Fruit fly (Drosophila melanogaster) whole organism, embryonic: ENCODE results near the gene Miga.

Experiments used
- Ada2b ChIP-seq: fragments of 200-800 bp; sonication (Bioruptor generic); IDR thresholded peaks from 2 replicates; pipeline ENCODE4 v1.3.6; 2022; ENCODE audit warnings: missing biosample characterization, missing genetic modification characterization
- Adf1 ChIP-seq: fragments of 200-800 bp; sonication (Bioruptor generic); IDR thresholded peaks from 2 replicates; pipeline ENCODE4 v1.3.6; 2022; ENCODE audit warnings: missing biosample characterization, missing genetic modification characterization
- Atf3 ChIP-seq: fragments of 200-800 bp; sonication (Bioruptor generic); optimal IDR thresholded peaks from 3 replicates; lab custom pipeline; 2016; ENCODE audit warnings: missing biosample characterization, missing genetic modification characterization
- B-H1 ChIP-seq: fragments of 200-800 bp; sonication (Bioruptor generic); IDR thresholded peaks from 3 replicates; pipeline ENCODE4 v1.3.6; 2022; ENCODE audit warnings: missing biosample characterization, missing genetic modification characterization
- B-H2 ChIP-seq: fragments of 200-800 bp; sonication (Bioruptor generic); optimal IDR thresholded peaks from 2 replicates; lab custom pipeline; 2018; ENCODE audit warnings: missing biosample characterization, mild to moderate bottlenecking, missing genetic modification characterization
- CG11456 ChIP-seq: fragments of 200-800 bp; sonication (Bioruptor generic); IDR thresholded peaks from 3 replicates; pipeline ENCODE4 v1.3.6; 2022; ENCODE audit warnings: missing biosample characterization, missing genetic modification characterization
- CG12299 ChIP-seq: fragments of 200-800 bp; sonication (Bioruptor generic); optimal IDR thresholded peaks from 2 replicates; lab custom pipeline; 2018; ENCODE audit warnings: missing biosample characterization, mild to moderate bottlenecking, missing genetic modification characterization
- CG13287 ChIP-seq: fragments of 200-800 bp; sonication (Bioruptor generic); IDR thresholded peaks from 2 replicates; pipeline ENCODE4 v1.3.6; 2022; ENCODE audit warnings: missing biosample characterization, missing genetic modification characterization; ENCODE audit not compliant: partially characterized antibody
- CG14860 ChIP-seq: fragments of 200-800 bp; sonication (Bioruptor generic); IDR thresholded peaks from 3 replicates; pipeline ENCODE4 v1.3.6; 2022; ENCODE audit warnings: missing biosample characterization, missing genetic modification characterization; ENCODE audit not compliant: partially characterized antibody
- CG17361 ChIP-seq: fragments of 200-800 bp; sonication (Bioruptor generic); IDR thresholded peaks from 3 replicates; pipeline ENCODE4 v1.3.6; 2022; ENCODE audit warnings: missing biosample characterization, missing genetic modification characterization
- CG18011 ChIP-seq: fragments of 200-800 bp; sonication (Bioruptor generic); optimal IDR thresholded peaks from 2 replicates; lab custom pipeline; 2017; ENCODE audit warnings: missing biosample characterization, missing genetic modification characterization, mild to moderate bottlenecking, moderate library complexity, missing genotype
- CG18599 ChIP-seq: fragments of 200-800 bp; sonication (Bioruptor generic); optimal IDR thresholded peaks from 3 replicates; lab custom pipeline; 2017; ENCODE audit warnings: missing biosample characterization, missing genetic modification characterization, mild to moderate bottlenecking, moderate library complexity, missing genetic modification reagents
- CG2116 ChIP-seq: fragments of 200-800 bp; sonication (Bioruptor generic); optimal IDR thresholded peaks from 3 replicates; lab custom pipeline; 2018; ENCODE audit warnings: missing biosample characterization, mild to moderate bottlenecking, missing genetic modification characterization
- CG3726 ChIP-seq: fragments of 200-800 bp; sonication (Bioruptor generic); IDR thresholded peaks from 3 replicates; pipeline ENCODE4, ENCODE4 v1.3.6; 2022; ENCODE audit warnings: missing biosample characterization, missing genetic modification characterization
- CG6791 ChIP-seq: fragments of 200-800 bp; sonication (Bioruptor generic); IDR thresholded peaks from 3 replicates; pipeline ENCODE4 v1.3.6; 2022; ENCODE audit warnings: missing biosample characterization, missing genetic modification characterization; ENCODE audit not compliant: partially characterized antibody
- CG7372 ChIP-seq: fragments of 200-800 bp; sonication (Bioruptor generic); IDR thresholded peaks from 2 replicates; pipeline ENCODE4 v1.3.6; 2022; ENCODE audit warnings: missing biosample characterization, missing genetic modification characterization
- CG8765 ChIP-seq: fragments of 200-800 bp; sonication (Bioruptor generic); IDR thresholded peaks from 2 replicates; pipeline ENCODE4 v1.3.6; 2022; ENCODE audit warnings: missing biosample characterization, missing genetic modification characterization
- CG9437 ChIP-seq: fragments of 200-800 bp; sonication (Bioruptor generic); optimal IDR thresholded peaks from 2 replicates; lab custom pipeline; 2018; ENCODE audit warnings: missing biosample characterization, mild to moderate bottlenecking, missing genetic modification characterization
- CG9932 ChIP-seq: fragments of 200-800 bp; sonication (Bioruptor generic); IDR thresholded peaks from 2 replicates; pipeline ENCODE4 v1.3.6; 2022; ENCODE audit warnings: missing biosample characterization, missing genetic modification characterization
- CHES-1-like ChIP-seq: fragments of 200-800 bp; sonication (Bioruptor generic); optimal IDR thresholded peaks from 2 replicates; lab custom pipeline; 2016; ENCODE audit warnings: missing biosample characterization, missing genetic modification characterization
- CTCF ChIP-seq: fragments of 200-800 bp; sonication (Bioruptor generic); optimal IDR thresholded peaks from 2 replicates; lab custom pipeline; 2017; ENCODE audit warnings: missing biosample characterization, mild to moderate bottlenecking, missing genetic modification characterization, moderate library complexity
- D ChIP-seq, 2 experiments: fragments of 200-800 bp in 1 of 2; fragments of >200 bp in 1 of 2; sonication (Bioruptor generic) in 1 of 2; optimal IDR thresholded peaks; 2 replicates in 1 of 2; 3 replicates in 1 of 2; lab custom pipeline; 2017; ENCODE audit warnings: mild to moderate bottlenecking in 1 of 2, missing biosample characterization in 1 of 2, missing genetic modification characterization in 1 of 2, missing genetic modification reagents in 1 of 2
- D19B ChIP-seq: fragments of 200-800 bp; sonication (Bioruptor generic); optimal IDR thresholded peaks from 2 replicates; lab custom pipeline; 2017; ENCODE audit warnings: missing biosample characterization, mild to moderate bottlenecking, missing genetic modification characterization
- E2f2 ChIP-seq: fragments of 200-800 bp; sonication (Bioruptor generic); IDR thresholded peaks from 2 replicates; pipeline ENCODE4 v1.3.6; 2022; ENCODE audit warnings: missing biosample characterization, missing genetic modification characterization
- Elba2 ChIP-seq: fragments of 200-800 bp; sonication (Bioruptor generic); optimal IDR thresholded peaks from 3 replicates; lab custom pipeline; 2016; ENCODE audit warnings: missing biosample characterization, missing genetic modification characterization
- GATAe ChIP-seq: fragments of 200-800 bp; sonication (Bioruptor generic); conservative IDR thresholded peaks from 2 replicates; pipeline ENCODE4 v1.3.6; 2022; ENCODE audit warnings: missing biosample characterization, missing genetic modification characterization
- Gug ChIP-seq: fragments of 200-800 bp; sonication (Bioruptor generic); IDR thresholded peaks from 4 replicates; pipeline ENCODE4 v1.3.6; 2022; ENCODE audit warnings: missing biosample characterization, missing genetic modification characterization
- HLH54F ChIP-seq: fragments of 200-800 bp; sonication (Bioruptor generic); optimal IDR thresholded peaks from 3 replicates; lab custom pipeline; 2016; ENCODE audit warnings: missing biosample characterization, missing genetic modification characterization
- Hsf ChIP-seq: fragments of 200-800 bp; sonication (Bioruptor generic); optimal IDR thresholded peaks from 3 replicates; lab custom pipeline; 2016; ENCODE audit warnings: missing biosample characterization, missing genetic modification characterization
- Jarid2 ChIP-seq: fragments of 200-800 bp; sonication (Bioruptor generic); optimal IDR thresholded peaks from 3 replicates; lab custom pipeline; 2017; ENCODE audit warnings: mild to moderate bottlenecking, missing biosample characterization, missing genetic modification reagents, missing genetic modification characterization
- MESR4 ChIP-seq: fragments of 200-800 bp; sonication (Bioruptor generic); optimal IDR thresholded peaks from 2 replicates; lab custom pipeline; 2018; ENCODE audit warnings: missing biosample characterization, mild to moderate bottlenecking, missing genetic modification characterization, moderate library complexity
- MTF-1 ChIP-seq: fragments of 200-800 bp; sonication (Bioruptor generic); optimal IDR thresholded peaks from 2 replicates; lab custom pipeline; 2018; ENCODE audit warnings: missing biosample characterization, mild to moderate bottlenecking, missing genetic modification characterization, borderline replicate concordance
- Mrtf ChIP-seq: fragments of 200-800 bp; sonication (Bioruptor generic); IDR thresholded peaks from 3 replicates; pipeline ENCODE4 v1.3.6; 2022; ENCODE audit warnings: missing biosample characterization, missing genetic modification characterization
- Nf-YB ChIP-seq: fragments of 200-800 bp; sonication (Bioruptor generic); optimal IDR thresholded peaks from 3 replicates; lab custom pipeline; 2019; ENCODE audit warnings: missing biosample characterization, mild to moderate bottlenecking, missing genetic modification characterization, moderate library complexity
- Pdp1 ChIP-seq, 2 experiments: fragments of 200-800 bp; sonication (Bioruptor generic); optimal IDR thresholded peaks; 3 replicates each; lab custom pipeline; 2016; ENCODE audit warnings: missing biosample characterization in 2 of 2, missing genetic modification characterization in 2 of 2, mild to moderate bottlenecking in 1 of 2, moderate library complexity in 1 of 2
- Sin3A ChIP-seq: fragments of >200 bp; optimal IDR thresholded peaks from 2 replicates; lab custom pipeline; 2018
- bab2 ChIP-seq: fragments of 200-800 bp; sonication (Bioruptor generic); optimal IDR thresholded peaks from 2 replicates; lab custom pipeline; 2016; ENCODE audit warnings: missing biosample characterization, missing genetic modification characterization
- bowl ChIP-seq: fragments of 200-800 bp; sonication (Bioruptor generic); IDR thresholded peaks from 2 replicates; pipeline ENCODE4 v1.3.6; 2022; ENCODE audit warnings: missing biosample characterization, missing genetic modification characterization
- chif ChIP-seq, 2 experiments: fragments of 200-800 bp; sonication (Bioruptor generic); optimal IDR thresholded peaks; 3 replicates each; lab custom pipeline; 2016; ENCODE audit warnings: missing biosample characterization in 2 of 2, missing genetic modification characterization in 2 of 2
- chm ChIP-seq: fragments of 200-800 bp; sonication (Bioruptor generic); IDR thresholded peaks from 2 replicates; pipeline ENCODE4 v1.3.6; 2022; ENCODE audit warnings: missing biosample characterization, missing genetic modification characterization
- h ChIP-seq: fragments of >200 bp; optimal IDR thresholded peaks from 2 replicates; lab custom pipeline; 2017
- lab ChIP-seq: fragments of 200-800 bp; sonication (Bioruptor generic); optimal IDR thresholded peaks from 3 replicates; lab custom pipeline; 2017; ENCODE audit warnings: missing biosample characterization, missing genetic modification characterization, mild to moderate bottlenecking, moderate library complexity, missing genetic modification reagents
- pfk ChIP-seq: fragments of 200-800 bp; sonication (Bioruptor generic); optimal IDR thresholded peaks from 2 replicates; lab custom pipeline; 2018; ENCODE audit warnings: missing biosample characterization, mild to moderate bottlenecking, missing genetic modification characterization, moderate library complexity
- pita ChIP-seq: fragments of 200-800 bp; sonication (Bioruptor generic); optimal IDR thresholded peaks from 2 replicates; lab custom pipeline; 2017; ENCODE audit warnings: missing biosample characterization, mild to moderate bottlenecking, missing genetic modification characterization
- prd ChIP-seq, 3 experiments: fragments of >200 bp in 2 of 3; fragments of 200-800 bp in 1 of 3; sonication (Bioruptor generic) in 1 of 3; optimal IDR thresholded peaks in 2 of 3; IDR thresholded peaks in 1 of 3; 2 replicates in 2 of 3; 3 replicates in 1 of 3; pipeline versions ENCODE4 v1.3.6 to Lab custom; 2017 to 2022; ENCODE audit warnings: missing biosample characterization in 1 of 3, missing genetic modification characterization in 1 of 3
- pzg ChIP-seq: fragments of 200-800 bp; sonication (Bioruptor generic); optimal IDR thresholded peaks from 3 replicates; lab custom pipeline; 2018; ENCODE audit warnings: missing biosample characterization, mild to moderate bottlenecking, missing genetic modification characterization, moderate library complexity
- ro ChIP-seq: fragments of 200-800 bp; sonication (Bioruptor generic); IDR thresholded peaks from 2 replicates; pipeline ENCODE4 v1.3.6; 2022; ENCODE audit warnings: missing biosample characterization, missing genetic modification characterization
- sim ChIP-seq: fragments of 200-800 bp; sonication (Bioruptor generic); IDR thresholded peaks from 2 replicates; pipeline ENCODE4 v1.3.6; 2022; ENCODE audit warnings: missing biosample characterization, missing genetic modification characterization
- trem ChIP-seq: fragments of 200-800 bp; optimal IDR thresholded peaks from 3 replicates; lab custom pipeline; 2019; ENCODE audit warnings: missing biosample characterization, mild to moderate bottlenecking, missing genetic modification characterization, moderate library complexity
- trh ChIP-seq: fragments of 200-800 bp; sonication (Bioruptor generic); optimal IDR thresholded peaks from 2 replicates; lab custom pipeline; 2016; ENCODE audit warnings: missing biosample characterization, missing genetic modification characterization

The Miga gene

dm6 chrX:8420772-8421448, 16.7 kb downstream of the Miga start (continued):
- TF ChIP-seq trh (GFP tag; lab: Kevin White, UChicago), result no peak
- TF ChIP-seq h (lab: Kevin White, UChicago), result no peak
- no peak for TF ChIP-seq HLH54F (GFP tag; lab: Kevin White, UChicago)
- no peak for TF ChIP-seq Hsf
- TF ChIP-seq ro (GFP tag; lab: Robert Waterston, UW), result no peak
- TF ChIP-seq CG2116, result no peak
- TF ChIP-seq D19B (GFP tag; lab: Kevin White, UChicago), result no peak
- TF ChIP-seq bowl, result no peak
- TF ChIP-seq CG17361 (GFP tag; lab: Robert Waterston, UW), result peak; percentile 30; the same call in 1 of the 3 replicates
- peak; percentile 36; the same call in 1 of the 2 replicates for TF ChIP-seq E2f2 (GFP tag; lab: Robert Waterston, UW)
- TF ChIP-seq sim (GFP tag; lab: Robert Waterston, UW), result 0 out of 2 replicates have a peak, but pooled peaks have one; percentile 39
- peak; percentile 77 for TF ChIP-seq chm
- TF ChIP-seq CG11456 (GFP tag; lab: Robert Waterston, UW), result no peak
- no peak for TF ChIP-seq Jarid2 (GFP tag; lab: Kevin White, UChicago)
- TF ChIP-seq B-H1 (GFP tag; lab: Robert Waterston, UW), result no peak
- TF ChIP-seq MTF-1 (GFP tag; lab: Kevin White, UChicago), result peak; percentile 29
- TF ChIP-seq Adf1 (GFP tag; lab: Robert Waterston, UW), result peak; percentile 48; the same call in 1 of the 2 replicates
- TF ChIP-seq GATAe (GFP tag; lab: Robert Waterston, UW), result no peak
- TF ChIP-seq CHES-1-like (GFP tag; lab: Kevin White, UChicago), result no peak
- peak; percentile 17 for TF ChIP-seq trem
- TF ChIP-seq chif (GFP tag; optimal IDR thresholded peaks at IDR 0.05; lab: Kevin White, UChicago), result no peak
- TF ChIP-seq Nf-YB (GFP tag; lab: Kevin White, UChicago), result no peak
- TF ChIP-seq lab (GFP tag; lab: Kevin White, UChicago), result no peak
- TF ChIP-seq pzg (GFP tag; lab: Kevin White, UChicago), result no peak
- no peak for TF ChIP-seq Atf3 (GFP tag; lab: Kevin White, UChicago)
- TF ChIP-seq CG13287 (GFP tag; lab: Robert Waterston, UW), result peak; percentile 39
- no peak for TF ChIP-seq MESR4
- no peak for TF ChIP-seq pita (GFP tag; lab: Kevin White, UChicago)
- no peak for TF ChIP-seq CG14860
- no peak for TF ChIP-seq D (optimal IDR thresholded peaks at IDR 0.05; lab: Kevin White, UChicago)
- no peak for TF ChIP-seq D (GFP tag; optimal IDR thresholded peaks at IDR 0.05; lab: Kevin White, UChicago)
- TF ChIP-seq bab2 (GFP tag; lab: Kevin White, UChicago), result no peak
- TF ChIP-seq prd (optimal IDR thresholded peaks at IDR 0.05; lab: Kevin White, UChicago), result no peak
- no peak for TF ChIP-seq prd (GFP tag; IDR thresholded peaks at IDR 0.05; lab: Robert Waterston, UW)
- no peak for TF ChIP-seq Mrtf (GFP tag; lab: Robert Waterston, UW)
- TF ChIP-seq Pdp1 (GFP tag; optimal IDR thresholded peaks at IDR 0.05; lab: Kevin White, UChicago), result no peak
- TF ChIP-seq pfk (GFP tag; lab: Kevin White, UChicago), result peak; percentile 1
- TF ChIP-seq CG12299 (tag; lab: Kevin White, UChicago), result no peak
- peak; percentile 54 for TF ChIP-seq CG18011 (GFP tag; lab: Kevin White, UChicago)
- no peak for TF ChIP-seq CG3726 (GFP tag; lab: Robert Waterston, UW)
- TF ChIP-seq B-H2, result no peak
- no peak for TF ChIP-seq Sin3A
- TF ChIP-seq CTCF (GFP tag; lab: Kevin White, UChicago), result no peak
- TF ChIP-seq CG8765 (GFP tag; lab: Robert Waterston, UW), result no peak
- no peak for TF ChIP-seq Elba2 (GFP tag; lab: Kevin White, UChicago)
- no peak for TF ChIP-seq CG9932
- no peak for TF ChIP-seq Gug (GFP tag; lab: Robert Waterston, UW)
- no peak for TF ChIP-seq CG6791 (GFP tag; lab: Robert Waterston, UW)
- no peak for TF ChIP-seq CG7372 (GFP tag; lab: Robert Waterston, UW)
- no peak for TF ChIP-seq CG9437 (GFP tag; lab: Kevin White, UChicago)
- no peak for TF ChIP-seq CG18599
- TF ChIP-seq Ada2b (GFP tag; lab: Robert Waterston, UW), result no peak
